Worm (Caenorhabditis elegans) whole organism, L4 larva: ENCODE measurements around the gene hsp-12.3.

Source experiments
- D1046.2 ChIP-seq: fragments of 200-800 bp; sonication (Bioruptor generic); IDR thresholded peaks from 2 replicates; pipeline ENCODE4 v1.3.6; 2022; ENCODE audit warnings: missing genetic modification characterization, missing compliant biosample characterization
- F10B5.3 ChIP-seq: sonication (generic microtip); optimal IDR thresholded peaks from 2 replicates; lab custom pipeline; 2016; ENCODE audit warnings: mild to moderate bottlenecking, missing genetic modification characterization, missing compliant biosample characterization
- F37D6.2 ChIP-seq: sonication (generic microtip); optimal IDR thresholded peaks from 2 replicates; lab custom pipeline; 2016; ENCODE audit warnings: mild to moderate bottlenecking, missing genetic modification characterization, missing compliant biosample characterization
- Y105C5A.15 ChIP-seq: fragments of 200-800 bp; sonication (Bioruptor generic); IDR thresholded peaks from 2 replicates; pipeline ENCODE4 v1.3.6; 2022; ENCODE audit warnings: missing genetic modification characterization, missing compliant biosample characterization
- Y48G9A.11 ChIP-seq: fragments of 200-800 bp; sonication (Bioruptor generic); IDR thresholded peaks from 2 replicates; pipeline ENCODE4 v1.3.6; 2022; ENCODE audit warnings: missing genetic modification reagents, missing genetic modification characterization, missing compliant biosample characterization
- Y5F2A.4 ChIP-seq: fragments of 200-800 bp; sonication (Bioruptor generic); optimal IDR thresholded peaks from 2 replicates; lab custom pipeline; 2018; ENCODE audit warnings: mild to moderate bottlenecking, missing genetic modification characterization, missing compliant biosample characterization
- Y75B8A.6 ChIP-seq: fragments of 200-800 bp; sonication (Bioruptor generic); IDR thresholded peaks from 2 replicates; pipeline ENCODE4 v1.3.6; 2022; ENCODE audit warnings: missing genetic modification reagents, missing genetic modification characterization, missing compliant biosample characterization
- ZK337.2 ChIP-seq: fragments of 200-800 bp; sonication (Bioruptor generic); IDR thresholded peaks from 2 replicates; pipeline ENCODE4 v1.3.6; 2022; ENCODE audit warnings: missing genetic modification reagents, missing genetic modification characterization, missing compliant biosample characterization
- ZK546.5 ChIP-seq, 2 experiments: sonication (generic microtip); optimal IDR thresholded peaks; 2 replicates each; lab custom pipeline; 2017; ENCODE audit warnings: missing biosample characterization in 2 of 2, missing genetic modification characterization in 2 of 2
- aha-1 ChIP-seq: fragments of 150-350 bp; peaks from one replicate; lab custom pipeline; 2014; ENCODE audit warnings: missing biosample characterization, missing genetic modification characterization
- arid-1 ChIP-seq: fragments of 200-800 bp; sonication (Bioruptor generic); conservative IDR thresholded peaks from 2 replicates; pipeline ENCODE4 v1.3.6; 2022; ENCODE audit warnings: missing genetic modification reagents, missing genetic modification characterization, missing compliant biosample characterization
- attf-4 ChIP-seq: sonication (generic microtip); optimal IDR thresholded peaks from 3 replicates; lab custom pipeline; 2017; ENCODE audit warnings: missing biosample characterization, missing genetic modification characterization
- ceh-20 ChIP-seq: fragments of 200-800 bp; sonication (Bioruptor generic); IDR thresholded peaks from 2 replicates; pipeline ENCODE4 v1.3.6; 2022; ENCODE audit warnings: missing genetic modification reagents, missing genetic modification characterization, missing compliant biosample characterization
- ceh-32 ChIP-seq: sonication (generic microtip); optimal IDR thresholded peaks from 2 replicates; lab custom pipeline; 2016; ENCODE audit warnings: mild to moderate bottlenecking, missing genetic modification characterization, missing compliant biosample characterization; ENCODE audit not compliant: poor library complexity
- ceh-62 ChIP-seq: sonication (generic microtip); optimal IDR thresholded peaks from 2 replicates; lab custom pipeline; 2017; ENCODE audit warnings: missing biosample characterization, missing genetic modification characterization
- ces-1 ChIP-seq: fragments of 150-350 bp; sonication (generic microtip); optimal IDR thresholded peaks from 4 replicates; lab custom pipeline; 2014; ENCODE audit warnings: missing biosample characterization, missing genetic modification reagents, missing genetic modification characterization
- daf-12 ChIP-seq: fragments of 150-350 bp; optimal IDR thresholded peaks from 2 replicates; lab custom pipeline; 2014; ENCODE audit warnings: missing biosample characterization, missing genetic modification reagents, missing genetic modification characterization
- daf-16 ChIP-seq, 3 experiments: sonication (generic microtip); optimal IDR thresholded peaks; 2 replicates each; lab custom pipeline; 2016 to 2017; ENCODE audit warnings: missing genetic modification characterization in 3 of 3, missing genetic modification reagents in 3 of 3, mild to moderate bottlenecking in 2 of 3, missing compliant biosample characterization in 2 of 3, missing biosample characterization in 1 of 3, moderate library complexity in 1 of 3
- daf-8 ChIP-seq: fragments of 200-800 bp; sonication (Bioruptor generic); IDR thresholded peaks from 2 replicates; pipeline ENCODE4 v1.3.6; 2022; ENCODE audit warnings: missing genetic modification characterization, missing compliant biosample characterization
- dmd-8 ChIP-seq: fragments of 200-800 bp; sonication (Bioruptor generic); IDR thresholded peaks from 2 replicates; pipeline ENCODE4 v1.3.6; 2022; ENCODE audit warnings: missing genetic modification characterization, missing compliant biosample characterization
- duxl-1 ChIP-seq: sonication (generic microtip); optimal IDR thresholded peaks from 2 replicates; lab custom pipeline; 2016; ENCODE audit warnings: mild to moderate bottlenecking, missing genetic modification characterization, moderate library complexity, missing compliant biosample characterization; ENCODE audit not compliant: poor library complexity
- fkh-10 ChIP-seq: fragments of 150-350 bp; optimal IDR thresholded peaks from 2 replicates; lab custom pipeline; 2014; ENCODE audit warnings: missing biosample characterization, missing genetic modification reagents, missing genetic modification characterization
- gei-8 ChIP-seq: fragments of 200-800 bp; sonication (Bioruptor generic); optimal IDR thresholded peaks from 2 replicates; lab custom pipeline; 2018; ENCODE audit warnings: mild to moderate bottlenecking, missing genetic modification characterization, missing compliant biosample characterization
- hif-1 ChIP-seq, 2 experiments: sonication (generic microtip); optimal IDR thresholded peaks; 2 replicates each; lab custom pipeline; 2016 to 2017; ENCODE audit warnings: missing compliant biosample characterization in 2 of 2, missing genetic modification characterization in 2 of 2, missing genetic modification reagents in 2 of 2, missing genotype in 2 of 2, mild to moderate bottlenecking in 1 of 2
- hmg-1.1 ChIP-seq: fragments of 200-800 bp; sonication (Bioruptor generic); IDR thresholded peaks from 2 replicates; pipeline ENCODE4 v1.3.6; 2022; ENCODE audit warnings: missing genetic modification reagents, missing genetic modification characterization, missing compliant biosample characterization
- jun-1 ChIP-seq: fragments of 150-350 bp; optimal IDR thresholded peaks from 2 replicates; lab custom pipeline; 2014; ENCODE audit warnings: missing biosample characterization, missing genetic modification reagents, missing genetic modification characterization
- lin-13 ChIP-seq: fragments of 150-350 bp; optimal IDR thresholded peaks from 2 replicates; lab custom pipeline; 2014; ENCODE audit warnings: missing biosample characterization, missing genetic modification reagents, missing genetic modification characterization
- lin-38 ChIP-seq: fragments of 200-800 bp; sonication (Bioruptor generic); IDR thresholded peaks from 2 replicates; pipeline ENCODE4 v1.3.6; 2022; ENCODE audit warnings: missing genetic modification reagents, missing genetic modification characterization, missing compliant biosample characterization
- lir-3 ChIP-seq: sonication (generic microtip); optimal IDR thresholded peaks from 2 replicates; lab custom pipeline; 2016; ENCODE audit warnings: mild to moderate bottlenecking, missing genetic modification characterization, missing compliant biosample characterization
- lsy-2 ChIP-seq, 2 experiments: fragments of 150-350 bp in 1 of 2; sonication (generic microtip) in 1 of 2; optimal IDR thresholded peaks; 2 replicates each; lab custom pipeline; 2014 to 2017; ENCODE audit warnings: missing biosample characterization in 2 of 2, missing genetic modification characterization in 2 of 2
- mes-2 ChIP-seq: sonication (generic microtip); optimal IDR thresholded peaks from 2 replicates; lab custom pipeline; 2016; ENCODE audit warnings: missing genotype, mild to moderate bottlenecking, missing genetic modification characterization, missing compliant biosample characterization; ENCODE audit not compliant: poor library complexity, severe bottlenecking
- mxl-2 ChIP-seq: fragments of 200-800 bp; sonication (Bioruptor generic); conservative IDR thresholded peaks from 2 replicates; pipeline ENCODE4 v1.3.6; 2022; ENCODE audit warnings: missing genetic modification reagents, missing genetic modification characterization, missing compliant biosample characterization
- mxl-3 ChIP-seq: fragments of 200-800 bp; sonication (Bioruptor generic); optimal IDR thresholded peaks from 2 replicates; lab custom pipeline; 2018; ENCODE audit warnings: mild to moderate bottlenecking, missing genetic modification characterization, missing compliant biosample characterization
- nhr-10 ChIP-seq: fragments of 150-350 bp; optimal IDR thresholded peaks from 2 replicates; lab custom pipeline; 2014; ENCODE audit warnings: missing biosample characterization, missing genetic modification characterization
- nhr-102 ChIP-seq: sonication (generic microtip); optimal IDR thresholded peaks from 2 replicates; lab custom pipeline; 2016; ENCODE audit warnings: mild to moderate bottlenecking, missing genetic modification characterization, moderate library complexity, missing compliant biosample characterization
- nhr-111 ChIP-seq: fragments of 200-800 bp; sonication (Bioruptor generic); optimal IDR thresholded peaks from 2 replicates; lab custom pipeline; 2018; ENCODE audit warnings: mild to moderate bottlenecking, missing genetic modification characterization, missing compliant biosample characterization
- nhr-237 ChIP-seq: sonication (generic microtip); optimal IDR thresholded peaks from 2 replicates; lab custom pipeline; 2017; ENCODE audit warnings: missing biosample characterization, missing genetic modification characterization
- nhr-41 ChIP-seq: fragments of 200-800 bp; sonication (Bioruptor generic); IDR thresholded peaks from 2 replicates; pipeline ENCODE4 v1.3.6; 2022; ENCODE audit warnings: missing genetic modification reagents, missing genetic modification characterization, missing compliant biosample characterization
- nhr-42 ChIP-seq: fragments of 200-800 bp; sonication (Bioruptor generic); IDR thresholded peaks from 2 replicates; pipeline ENCODE4 v1.3.6; 2022; ENCODE audit warnings: missing genetic modification characterization, missing compliant biosample characterization
- nhr-48 ChIP-seq: sonication (generic microtip); optimal IDR thresholded peaks from 2 replicates; lab custom pipeline; 2016; ENCODE audit warnings: mild to moderate bottlenecking, missing genetic modification characterization, missing compliant biosample characterization
- php-3 ChIP-seq: fragments of 200-800 bp; sonication (Bioruptor generic); IDR thresholded peaks from 2 replicates; pipeline ENCODE4 v1.3.6; 2022; ENCODE audit warnings: missing genetic modification reagents, missing genetic modification characterization, missing compliant biosample characterization
- saeg-2 ChIP-seq: fragments of 200-800 bp; sonication (Bioruptor generic); IDR thresholded peaks from 2 replicates; pipeline ENCODE4 v1.3.6; 2022; ENCODE audit warnings: missing genetic modification reagents, missing genetic modification characterization, missing compliant biosample characterization
- set-16 ChIP-seq: fragments of 200-800 bp; sonication (Bioruptor generic); IDR thresholded peaks from 2 replicates; pipeline ENCODE4 v1.3.6; 2022; ENCODE audit warnings: missing genetic modification reagents, missing genetic modification characterization, missing compliant biosample characterization
- snpc-4 ChIP-seq: fragments of 150-350 bp; optimal IDR thresholded peaks from 2 replicates; lab custom pipeline; 2014; ENCODE audit warnings: missing biosample characterization, missing genetic modification characterization
- spr-3 ChIP-seq: fragments of 200-800 bp; sonication (Bioruptor generic); optimal IDR thresholded peaks from 2 replicates; lab custom pipeline; 2018; ENCODE audit warnings: mild to moderate bottlenecking, missing genetic modification characterization, missing compliant biosample characterization
- tag-97 ChIP-seq: fragments of 200-800 bp; sonication (Bioruptor generic); IDR thresholded peaks from 2 replicates; pipeline ENCODE4 v1.3.6; 2022; ENCODE audit warnings: missing genetic modification characterization, missing compliant biosample characterization
- unc-39 ChIP-seq: sonication (generic microtip); optimal IDR thresholded peaks from 2 replicates; lab custom pipeline; 2017; ENCODE audit warnings: missing biosample characterization, missing genetic modification characterization
- vab-7 ChIP-seq: fragments of 200-800 bp; sonication (Bioruptor generic); IDR thresholded peaks from 2 replicates; pipeline ENCODE4 v1.3.6; 2022; ENCODE audit warnings: missing genetic modification reagents, missing genetic modification characterization, missing compliant biosample characterization
- zfp-2 ChIP-seq: sonication (generic microtip); optimal IDR thresholded peaks from 2 replicates; lab custom pipeline; 2016; ENCODE audit warnings: mild to moderate bottlenecking, missing genetic modification characterization, missing compliant biosample characterization
- zip-11 ChIP-seq: fragments of 200-800 bp; sonication (Bioruptor generic); IDR thresholded peaks from 2 replicates; pipeline ENCODE4 v1.3.6; 2022; ENCODE audit warnings: missing genetic modification characterization, missing compliant biosample characterization
- ztf-7 ChIP-seq: fragments of 150-350 bp; optimal IDR thresholded peaks from 2 replicates; lab custom pipeline; 2014; ENCODE audit warnings: missing biosample characterization, missing genetic modification characterization

Gene hsp-12.3

DNA sequence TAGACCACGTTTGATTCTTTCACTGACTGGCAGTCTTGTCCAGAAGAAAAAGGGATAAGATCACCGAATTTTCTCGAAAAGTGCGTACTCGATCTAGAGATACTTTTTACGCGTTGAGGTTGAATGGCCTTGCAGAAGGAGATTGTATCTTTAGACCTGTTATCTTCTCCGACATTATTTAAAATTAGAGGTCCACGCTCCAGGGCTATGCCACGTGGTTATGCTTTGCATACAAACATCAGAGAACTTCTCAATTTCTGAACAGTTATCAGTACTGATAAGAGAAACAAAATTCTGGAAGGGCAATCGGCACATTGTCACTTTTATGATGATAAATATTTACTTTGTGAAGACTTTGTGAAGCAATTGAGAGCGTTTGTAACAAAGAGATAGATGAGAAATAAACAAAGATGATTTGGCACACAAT, 3.2 kb downstream of the hsp-12.3 start (continued):
- TF ChIP-seq D1046.2 (GFP tag; lab: Robert Waterston, UW) (no peak), gei-8 (GFP tag; lab: Kevin White, UChicago) (peak; percentile 67), duxl-1 (tag; lab: Kevin White, UChicago) (no peak), mxl-3 (GFP tag; lab: Kevin White, UChicago) (peak; percentile 92), aha-1 (tag; lab: Kevin White, UChicago) (peak; percentile 90), ces-1 (GFP tag; lab: Kevin White, UChicago) (no peak), nhr-10 (peak; percentile 49), mes-2 (tag; lab: Kevin White, UChicago) (peak; percentile 60), nhr-237 (tag; lab: Kevin White, UChicago) (no peak), attf-4 (tag; lab: Kevin White, UChicago) (no peak), unc-39 (tag; lab: Kevin White, UChicago) (no peak), daf-12 (tag; lab: Kevin White, UChicago) (no peak), daf-8 (GFP tag; lab: Robert Waterston, UW) (no peak), snpc-4 (tag; lab: Kevin White, UChicago) (no peak), ceh-62 (tag; lab: Kevin White, UChicago) (no peak), F10B5.3 (tag; lab: Kevin White, UChicago) (no peak), set-16 (GFP tag; lab: Robert Waterston, UW) (no peak), ZK337.2 (no peak), tag-97 (GFP tag; lab: Robert Waterston, UW) (no peak), Y48G9A.11 (no peak), nhr-111 (GFP tag; lab: Kevin White, UChicago) (no peak), nhr-41 (GFP tag; lab: Robert Waterston, UW) (no peak), saeg-2 (GFP tag; lab: Robert Waterston, UW) (no peak), fkh-10 (GFP tag; lab: Kevin White, UChicago) (no peak), zfp-2 (no peak), hif-1 (tag; optimal IDR thresholded peaks at IDR 0.05; lab: Kevin White, UChicago) (peak in 1 of 2 experiments; percentile 19), ZK546.5 (tag; optimal IDR thresholded peaks at IDR 0.05; lab: Kevin White, UChicago) (no peak), zip-11 (GFP tag; lab: Robert Waterston, UW) (no peak), lir-3 (tag; lab: Kevin White, UChicago) (no peak), vab-7 (GFP tag; lab: Robert Waterston, UW) (no peak), php-3 (GFP tag; lab: Robert Waterston, UW) (peak; percentile 85), nhr-48 (tag; lab: Kevin White, UChicago) (peak; percentile 83), nhr-102 (tag; lab: Kevin White, UChicago) (peak; percentile 86), hmg-1.1 (no peak), mxl-2 (no peak), F37D6.2 (tag; lab: Kevin White, UChicago) (no peak), spr-3 (GFP tag; lab: Kevin White, UChicago) (peak; percentile 5), ceh-32 (tag; lab: Kevin White, UChicago) (no peak), dmd-8 (GFP tag; lab: Robert Waterston, UW) (no peak), lin-38 (GFP tag; lab: Robert Waterston, UW) (peak; percentile 56), jun-1 (tag; lab: Kevin White, UChicago) (peak; percentile 6), Y105C5A.15 (no peak), arid-1 (GFP tag; lab: Robert Waterston, UW) (no peak; the same call in 1 of the 2 replicates), lsy-2 (tag; optimal IDR thresholded peaks at IDR 0.05; lab: Kevin White, UChicago) (peak in 1 of 2 experiments; percentile 69), Y75B8A.6 (GFP tag; lab: Robert Waterston, UW) (no peak), daf-16 (GFP tag; optimal IDR thresholded peaks at IDR 0.05; lab: Kevin White, UChicago) (peak in 1 of 2 experiments; percentile 77), daf-16 (tag; optimal IDR thresholded peaks at IDR 0.05; lab: Kevin White, UChicago) (peak; percentile 100), ceh-20 (GFP tag; lab: Robert Waterston, UW) (peak; percentile 9; the same call in 1 of the 2 replicates), nhr-42 (GFP tag; lab: Robert Waterston, UW) (no peak), ztf-7 (tag; lab: Kevin White, UChicago) (no peak), Y5F2A.4 (no peak), lin-13 (no peak)
